Fruit fly (Drosophila melanogaster) whole organism, adult: ENCODE data around the gene CG13049.

Source experiments
- CG11617 ChIP-seq: fragments of 200-800 bp; sonication (Bioruptor generic); optimal IDR thresholded peaks from 2 replicates; lab custom pipeline; 2017; ENCODE audit warnings: mild to moderate bottlenecking, missing biosample characterization, missing genetic modification reagents, missing genetic modification characterization
- CG12768 ChIP-seq: fragments of 200-800 bp; sonication (Bioruptor generic); optimal IDR thresholded peaks from 2 replicates; lab custom pipeline; 2017; ENCODE audit warnings: missing biosample characterization, missing genetic modification characterization, mild to moderate bottlenecking, moderate library complexity, missing genetic modification reagents
- CG14711 ChIP-seq: fragments of 200-800 bp; sonication (Bioruptor generic); optimal IDR thresholded peaks from 2 replicates; lab custom pipeline; 2018; ENCODE audit warnings: missing biosample characterization, mild to moderate bottlenecking, missing genetic modification characterization, moderate library complexity
- CG1620 ChIP-seq: fragments of 200-800 bp; sonication (Bioruptor generic); optimal IDR thresholded peaks from 2 replicates; lab custom pipeline; 2016; ENCODE audit warnings: missing biosample characterization, missing genetic modification characterization
- CG33017 ChIP-seq: fragments of 200-800 bp; sonication (Bioruptor generic); optimal IDR thresholded peaks from 2 replicates; lab custom pipeline; 2018; ENCODE audit warnings: missing biosample characterization, mild to moderate bottlenecking, missing genetic modification characterization, moderate library complexity
- CG7045 ChIP-seq: fragments of 200-800 bp; sonication (Bioruptor generic); optimal IDR thresholded peaks from 2 replicates; lab custom pipeline; 2017; ENCODE audit warnings: missing biosample characterization, mild to moderate bottlenecking, missing genetic modification characterization
- CG7101 ChIP-seq: fragments of 200-800 bp; sonication (Bioruptor generic); optimal IDR thresholded peaks from 2 replicates; lab custom pipeline; 2018; ENCODE audit warnings: missing biosample characterization, mild to moderate bottlenecking, missing genetic modification characterization, moderate library complexity
- Clk ChIP-seq: fragments of 200-800 bp; sonication (Bioruptor generic); optimal IDR thresholded peaks from 2 replicates; lab custom pipeline; 2017; ENCODE audit warnings: missing biosample characterization, missing genetic modification characterization
- Crg-1 ChIP-seq: fragments of 200-800 bp; sonication (Bioruptor generic); optimal IDR thresholded peaks from 2 replicates; lab custom pipeline; 2016; ENCODE audit warnings: missing biosample characterization, missing genetic modification characterization
- Hr96 ChIP-seq: fragments of 200-800 bp; sonication (Bioruptor generic); optimal IDR thresholded peaks from 2 replicates; lab custom pipeline; 2016; ENCODE audit warnings: missing biosample characterization, missing genetic modification characterization
- Mnt ChIP-seq: fragments of 200-800 bp; sonication (Bioruptor generic); optimal IDR thresholded peaks from 2 replicates; lab custom pipeline; 2016; ENCODE audit warnings: missing biosample characterization, mild to moderate bottlenecking, missing genetic modification characterization
- bab1 ChIP-seq: fragments of 200-800 bp; sonication (Bioruptor generic); optimal IDR thresholded peaks from 3 replicates; lab custom pipeline; 2019; ENCODE audit warnings: missing biosample characterization, mild to moderate bottlenecking, missing genetic modification characterization, moderate library complexity
- cic ChIP-seq: fragments of 200-800 bp; sonication (Bioruptor generic); optimal IDR thresholded peaks from 2 replicates; lab custom pipeline; 2017; ENCODE audit warnings: missing biosample characterization, mild to moderate bottlenecking, missing genetic modification characterization, moderate library complexity
- cnc ChIP-seq, 2 experiments: fragments of >200 bp; optimal IDR thresholded peaks; 2 replicates each; lab custom pipeline; 2017
- kay ChIP-seq: fragments of 200-800 bp; sonication (Bioruptor generic); peaks from one replicate; lab custom pipeline; 2016; ENCODE audit warnings: missing biosample characterization, missing genetic modification characterization, borderline replicate concordance
- ovo ChIP-seq: fragments of 200-800 bp; sonication (Bioruptor generic); optimal IDR thresholded peaks from 2 replicates; lab custom pipeline; 2016; ENCODE audit warnings: missing biosample characterization, missing genetic modification characterization
- pad ChIP-seq: fragments of 200-800 bp; sonication (Bioruptor generic); optimal IDR thresholded peaks from 3 replicates; lab custom pipeline; 2017; ENCODE audit warnings: missing biosample characterization, missing genetic modification characterization, mild to moderate bottlenecking, moderate library complexity, missing genetic modification reagents
- tj ChIP-seq: fragments of 200-800 bp; sonication (Bioruptor generic); optimal IDR thresholded peaks from 3 replicates; lab custom pipeline; 2017; ENCODE audit warnings: missing biosample characterization, mild to moderate bottlenecking, missing genetic modification characterization, moderate library complexity
- toe ChIP-seq: fragments of 200-800 bp; sonication (Bioruptor generic); optimal IDR thresholded peaks from 2 replicates; lab custom pipeline; 2016; ENCODE audit warnings: missing biosample characterization, missing genetic modification characterization

CG13049 gene

DNA sequence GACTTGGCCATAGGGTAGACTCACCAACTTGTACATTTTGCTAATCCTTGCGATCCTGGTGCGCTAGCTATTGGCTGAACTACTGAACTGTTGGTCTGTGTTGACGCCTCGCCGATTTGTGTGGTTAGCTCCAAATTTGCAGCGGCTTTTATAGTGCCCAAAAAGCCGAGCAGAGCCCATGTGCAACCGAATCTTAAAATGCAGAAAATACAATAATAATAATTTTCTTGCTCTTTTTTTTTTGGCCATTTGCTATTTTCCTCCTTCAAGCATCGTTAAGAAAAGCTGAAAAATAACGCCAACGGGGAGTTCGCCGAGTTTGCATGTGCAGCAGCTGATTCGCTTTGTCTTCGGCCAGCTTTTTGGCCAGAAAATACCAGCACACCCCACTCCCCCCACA lies 26.6 kb upstream of the CG13049 start, which contains the start of gene CG13042:
CG13042 (minus strand) TSS at position 101 of the 400 bp plus-strand sequence.
- TF ChIP-seq ovo (GFP tag; lab: Kevin White, UChicago) (no peak), Clk (GFP tag; lab: Kevin White, UChicago) (no peak), Crg-1 (GFP tag; lab: Kevin White, UChicago) (no peak), CG14711 (tag; lab: Kevin White, UChicago) (no peak), Hr96 (GFP tag; lab: Kevin White, UChicago) (no peak), CG7101 (tag; lab: Kevin White, UChicago) (no peak), CG7045 (GFP tag; lab: Kevin White, UChicago) (no peak), cnc (optimal IDR thresholded peaks at IDR 0.05; lab: Kevin White, UChicago) (no peak), kay (no peak), CG33017 (tag; lab: Kevin White, UChicago) (no peak), CG12768 (GFP tag; lab: Kevin White, UChicago) (no peak), CG1620 (GFP tag; lab: Kevin White, UChicago) (no peak), CG11617 (no peak), Mnt (GFP tag; lab: Kevin White, UChicago) (no peak), toe (no peak), cic (GFP tag; lab: Kevin White, UChicago) (no peak)

DNA sequence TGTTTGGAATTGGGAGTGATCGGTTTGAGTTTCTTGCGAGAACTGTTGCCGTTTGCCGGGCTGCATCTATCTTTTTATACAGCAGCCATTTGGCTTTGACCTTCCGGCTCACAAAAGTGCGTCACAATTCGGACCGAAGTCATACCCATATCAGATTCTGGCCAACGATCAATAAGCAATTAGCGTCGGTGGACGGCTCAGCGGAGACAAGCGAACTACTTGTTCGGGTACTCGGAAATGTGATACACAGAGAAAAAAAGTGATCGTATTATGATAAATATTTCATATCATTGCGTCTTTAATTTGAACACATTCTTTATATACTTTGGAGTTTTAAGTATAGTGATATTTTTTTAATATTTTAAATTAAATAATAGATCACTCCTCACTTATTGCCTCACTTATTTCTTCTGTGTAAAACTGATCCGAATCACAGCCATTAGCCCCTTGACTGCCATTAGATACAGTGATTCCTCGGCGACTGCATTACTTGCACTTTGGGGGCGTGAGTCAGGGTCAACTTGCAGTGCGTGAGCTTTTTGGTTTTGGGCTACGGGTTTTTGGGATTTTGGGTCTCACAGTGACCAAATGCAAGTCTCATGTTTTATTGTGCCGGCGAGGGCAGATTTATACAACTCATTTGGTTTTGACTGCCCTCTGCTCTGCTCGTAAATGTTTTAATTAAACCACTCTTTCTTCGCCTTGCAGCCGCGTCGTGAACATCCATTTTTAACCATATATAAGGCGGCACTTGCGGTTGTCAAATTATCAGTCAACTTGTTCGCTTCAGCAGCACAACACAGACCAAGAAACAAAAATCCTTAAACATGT lies 24.3 kb upstream of the CG13049 start, which contains the start of the genes CG13043 and CG13063:
CG13043 (minus strand) TSS at position 51 of the 831 bp plus-strand sequence.
CG13063 (plus strand) TSS at position 781 of the 831 bp plus-strand sequence.
- TF ChIP-seq toe (no peak), cic (GFP tag; lab: Kevin White, UChicago) (no peak), Mnt (GFP tag; lab: Kevin White, UChicago) (no peak), CG14711 (tag; lab: Kevin White, UChicago) (no peak), CG33017 (tag; lab: Kevin White, UChicago) (no peak), Crg-1 (GFP tag; lab: Kevin White, UChicago) (no peak), pad (no peak), Hr96 (GFP tag; lab: Kevin White, UChicago) (no peak), CG7045 (GFP tag; lab: Kevin White, UChicago) (no peak), kay (no peak), CG12768 (GFP tag; lab: Kevin White, UChicago) (no peak), CG11617 (no peak)

- TF ChIP-seq CG7045 (GFP tag; lab: Kevin White, UChicago) (no peak), CG1620 (GFP tag; lab: Kevin White, UChicago) (no peak), cnc (optimal IDR thresholded peaks at IDR 0.05; lab: Kevin White, UChicago) (no peak), CG33017 (tag; lab: Kevin White, UChicago) (no peak), kay (no peak), ovo (GFP tag; lab: Kevin White, UChicago) (no peak), Crg-1 (GFP tag; lab: Kevin White, UChicago) (no peak), bab1 (GFP tag; lab: Kevin White, UChicago) (no peak), Mnt (GFP tag; lab: Kevin White, UChicago) (no peak), toe (no peak), Clk (GFP tag; lab: Kevin White, UChicago) (no peak), Hr96 (GFP tag; lab: Kevin White, UChicago) (no peak), CG11617 (no peak), tj (no peak), CG12768 (GFP tag; lab: Kevin White, UChicago) (no peak), pad (no peak), cic (GFP tag; lab: Kevin White, UChicago) (no peak), CG7101 (tag; lab: Kevin White, UChicago) (no peak), CG14711 (tag; lab: Kevin White, UChicago) (no peak)
These were observed 22.3 kb upstream of the CG13049 start, which contains the start of gene CG43249 for dm6 chr3L:16303982-16304381. Gene CG43249, plus strand, starts transcription at chr3L:16304282.

dm6 chr3L:16303078-16303477 lies 21.3 kb upstream of the CG13049 start, which contains the start of gene CG13044:
Gene CG13044, minus strand, starts transcription at chr3L:16303178.
- no peak for TF ChIP-seq toe
- no peak for TF ChIP-seq Mnt (GFP tag; lab: Kevin White, UChicago)
- no peak for TF ChIP-seq CG14711 (tag; lab: Kevin White, UChicago)
- no peak for TF ChIP-seq Clk (GFP tag; lab: Kevin White, UChicago)
- no peak for TF ChIP-seq CG7045 (GFP tag; lab: Kevin White, UChicago)
- no peak for TF ChIP-seq CG1620 (GFP tag; lab: Kevin White, UChicago)

- no peak for TF ChIP-seq CG12768 (GFP tag; lab: Kevin White, UChicago)
- TF ChIP-seq ovo (GFP tag; lab: Kevin White, UChicago), result no peak
- TF ChIP-seq CG7045 (GFP tag; lab: Kevin White, UChicago), result no peak
- no peak for TF ChIP-seq pad
- TF ChIP-seq CG14711 (tag; lab: Kevin White, UChicago), result no peak
- TF ChIP-seq tj, result no peak
- no peak for TF ChIP-seq Crg-1 (GFP tag; lab: Kevin White, UChicago)
- no peak for TF ChIP-seq toe
These were observed 19.4 kb upstream of the CG13049 start, which contains the start of gene CG4982 for dm6 chr3L:16301153-16301552. Gene CG4982, plus strand, starts transcription at chr3L:16301453.

- TF ChIP-seq CG33017 (tag; lab: Kevin White, UChicago) (no peak), Hr96 (GFP tag; lab: Kevin White, UChicago) (no peak), cic (GFP tag; lab: Kevin White, UChicago) (no peak), ovo (GFP tag; lab: Kevin White, UChicago) (no peak), Mnt (GFP tag; lab: Kevin White, UChicago) (no peak), CG12768 (GFP tag; lab: Kevin White, UChicago) (no peak), Clk (GFP tag; lab: Kevin White, UChicago) (no peak), cnc (optimal IDR thresholded peaks at IDR 0.05; lab: Kevin White, UChicago) (no peak)
These were observed 13.7 kb upstream of the CG13049 start, which contains the start of gene CG4962 for dm6 chr3L:16295447-16295846. Gene CG4962, minus strand, starts transcription at chr3L:16295547.
